Worm (Caenorhabditis elegans) whole organism, mixed stage, embryonic: ENCODE data around the gene hsb-1.

Experiments
- snpc-4 ChIP-seq: fragments of 150-350 bp; optimal IDR thresholded peaks from 2 replicates; lab custom pipeline; 2014; ENCODE audit warnings: missing biosample characterization, missing genetic modification characterization
- sptf-1 ChIP-seq: sonication (generic microtip); optimal IDR thresholded peaks from 2 replicates; lab custom pipeline; 2017; ENCODE audit warnings: mild to moderate bottlenecking, missing genetic modification characterization, moderate library complexity, missing compliant biosample characterization
- unc-62 ChIP-seq: fragments of 150-350 bp; optimal IDR thresholded peaks from 2 replicates; lab custom pipeline; 2014; ENCODE audit warnings: missing biosample characterization, missing genetic modification reagents, missing genetic modification characterization

DNA sequence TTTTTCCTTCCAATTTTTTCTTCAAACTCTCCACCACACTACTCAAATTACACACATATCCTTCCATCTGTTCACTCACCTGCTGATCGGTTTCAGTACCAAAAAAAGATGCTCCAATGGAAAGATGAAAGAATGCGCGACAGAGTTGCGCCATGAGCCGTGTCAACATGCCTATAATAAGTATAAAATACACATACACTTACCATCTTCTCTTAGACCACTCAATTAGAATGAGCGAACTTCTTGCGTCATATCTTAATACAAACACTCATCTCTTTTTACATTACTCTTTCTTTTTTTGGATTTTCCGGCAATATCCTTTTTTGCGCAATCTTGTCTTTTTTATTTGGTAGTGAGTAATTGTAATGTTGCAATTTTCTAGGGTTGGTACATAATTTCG is 29.3 kb downstream of the hsb-1 start:
- TF ChIP-seq unc-62 (GFP tag; lab: Kevin White, UChicago) (no peak), sptf-1 (tag; lab: Kevin White, UChicago) (no peak), snpc-4 (tag; lab: Kevin White, UChicago) (no peak)
